ENCODE assay signal across 1 fruit fly cellular context in genomic region chr3L:6338306-6338705, dm6.
TF ChIP-seq lines count a peak whose summit lies in the region.

No protein-coding gene starts in this region.

TF ChIP-seq in whole organism, embryonic, 481 proteins besides CTCF, POLR2A, EP300 and RAD21 (continued from another document):
- peak; percentile 24; the same call in 1 of the 2 replicates for TF ChIP-seq lmd (GFP tag; IDR thresholded peaks at IDR 0.05; lab: Robert Waterston, UW)
- TF ChIP-seq Blimp-1 (GFP tag; optimal IDR thresholded peaks at IDR 0.05; lab: Kevin White, UChicago): peak; percentile 0
- peak; percentile 18 for TF ChIP-seq CG10979 (tag; optimal IDR thresholded peaks at IDR 0.05; lab: Kevin White, UChicago)
- TF ChIP-seq vvl (GFP tag; IDR thresholded peaks at IDR 0.05; lab: Robert Waterston, UW): no peak
- TF ChIP-seq CG2712 (tag; optimal IDR thresholded peaks at IDR 0.05; lab: Kevin White, UChicago): peak; percentile 27
- peak; percentile 52 for TF ChIP-seq sens (GFP tag; lab: Kevin White, UChicago)
- TF ChIP-seq CG15514 (GFP tag; optimal IDR thresholded peaks at IDR 0.05; lab: Kevin White, UChicago): peak; percentile 25
- TF ChIP-seq CG2678 (tag; optimal IDR thresholded peaks at IDR 0.05; lab: Kevin White, UChicago): peak; percentile 28
- peak; percentile 4 for TF ChIP-seq CG18262 (tag; optimal IDR thresholded peaks at IDR 0.05; lab: Kevin White, UChicago)
- TF ChIP-seq Sox102F (GFP tag; optimal IDR thresholded peaks at IDR 0.05; lab: Kevin White, UChicago): peak; percentile 5
- 0 out of 2 replicates have a peak, but pooled peaks have one; percentile 8 for TF ChIP-seq Rx (GFP tag; IDR thresholded peaks at IDR 0.05; lab: Robert Waterston, UW)
- TF ChIP-seq gem (tag; optimal IDR thresholded peaks at IDR 0.05; lab: Kevin White, UChicago): peak; percentile 17
- TF ChIP-seq CG11504 (tag; optimal IDR thresholded peaks at IDR 0.05; lab: Kevin White, UChicago): peak; percentile 27
- TF ChIP-seq Hmr (GFP tag; optimal IDR thresholded peaks at IDR 0.05; lab: Kevin White, UChicago): peak; percentile 30
- TF ChIP-seq CG14441 (GFP tag; IDR thresholded peaks at IDR 0.05; lab: Robert Waterston, UW): 0 out of 2 replicates have a peak, but pooled peaks have one; percentile 7
- TF ChIP-seq Ptx1 (GFP tag; IDR thresholded peaks at IDR 0.05; lab: Robert Waterston, UW): 0 out of 2 replicates have a peak, but pooled peaks have one; percentile 22
- peak; percentile 10 for TF ChIP-seq Asciz (GFP tag; optimal IDR thresholded peaks at IDR 0.05; lab: Kevin White, UChicago)
- no peak for TF ChIP-seq ase (GFP tag; IDR thresholded peaks at IDR 0.05; lab: Robert Waterston, UW)
- TF ChIP-seq Taf1 (GFP tag; IDR thresholded peaks at IDR 0.05; lab: Robert Waterston, UW): 0 out of 2 replicates have a peak, but pooled peaks have one; percentile 5
- no peak for TF ChIP-seq CG10274 (GFP tag; optimal IDR thresholded peaks at IDR 0.05; lab: Kevin White, UChicago)
- peak in 1 of 2 experiments; percentile 24 for TF ChIP-seq eve (GFP tag; optimal IDR thresholded peaks at IDR 0.05; lab: Kevin White, UChicago)
- peak; percentile 35 for TF ChIP-seq CG2120 (GFP tag; optimal IDR thresholded peaks at IDR 0.05; lab: Kevin White, UChicago)
- peak; percentile 64 for TF ChIP-seq Med (GFP tag; lab: Kevin White, UChicago)
- peak; percentile 26 for TF ChIP-seq CG9727 (GFP tag; optimal IDR thresholded peaks at IDR 0.05; lab: Kevin White, UChicago)
- peak; percentile 12 for TF ChIP-seq CG12769 (tag; optimal IDR thresholded peaks at IDR 0.05; lab: Kevin White, UChicago)
- TF ChIP-seq CG2889 (GFP tag; IDR thresholded peaks at IDR 0.05; lab: Robert Waterston, UW): no peak
- TF ChIP-seq dysf (GFP tag; IDR thresholded peaks at IDR 0.05; lab: Robert Waterston, UW): 0 out of 3 replicates have a peak, but pooled peaks have one; percentile 34
- peak; percentile 51 for TF ChIP-seq lab (GFP tag; optimal IDR thresholded peaks at IDR 0.05; lab: Kevin White, UChicago)
- no peak for TF ChIP-seq sna (GFP tag; IDR thresholded peaks at IDR 0.05; lab: Robert Waterston, UW; ENCODE audit: partially characterized antibody)
- no peak for TF ChIP-seq cad (GFP tag; optimal IDR thresholded peaks at IDR 0.05; lab: Kevin White, UChicago)
- peak; percentile 11; the same call in 1 of the 2 replicates for TF ChIP-seq CG9215 (GFP tag; IDR thresholded peaks at IDR 0.05; lab: Robert Waterston, UW)
- TF ChIP-seq CG33213 (GFP tag; optimal IDR thresholded peaks at IDR 0.05; lab: Kevin White, UChicago): no peak
